Worm (Caenorhabditis elegans) whole organism, L4 larva: Measurements from ENCODE around the gene unc-64.

Experiments used
- F10B5.3 ChIP-seq: sonication (generic microtip); optimal IDR thresholded peaks from 2 replicates; lab custom pipeline; 2016; ENCODE audit warnings: mild to moderate bottlenecking, missing genetic modification characterization, missing compliant biosample characterization
- F26F4.8 ChIP-seq: fragments of 200-800 bp; sonication (Bioruptor generic); conservative IDR thresholded peaks from 2 replicates; pipeline ENCODE4 v1.3.6; 2022; ENCODE audit warnings: missing genetic modification characterization, missing compliant biosample characterization
- F49E8.2 ChIP-seq: sonication (generic microtip); optimal IDR thresholded peaks from 2 replicates; lab custom pipeline; 2016; ENCODE audit warnings: missing compliant biosample characterization, mild to moderate bottlenecking, missing genetic modification characterization, borderline replicate concordance
- R02D3.7 ChIP-seq: fragments of 150-350 bp; sonication (generic microtip); optimal IDR thresholded peaks from 3 replicates; lab custom pipeline; 2014; ENCODE audit warnings: missing biosample characterization, missing genetic modification characterization
- Y105C5A.15 ChIP-seq: fragments of 200-800 bp; sonication (Bioruptor generic); IDR thresholded peaks from 2 replicates; pipeline ENCODE4 v1.3.6; 2022; ENCODE audit warnings: missing genetic modification characterization, missing compliant biosample characterization
- ZK546.5 ChIP-seq, 2 experiments: sonication (generic microtip); optimal IDR thresholded peaks; 2 replicates each; lab custom pipeline; 2017; ENCODE audit warnings: missing biosample characterization in 2 of 2, missing genetic modification characterization in 2 of 2
- arid-1 ChIP-seq: fragments of 200-800 bp; sonication (Bioruptor generic); conservative IDR thresholded peaks from 2 replicates; pipeline ENCODE4 v1.3.6; 2022; ENCODE audit warnings: missing genetic modification reagents, missing genetic modification characterization, missing compliant biosample characterization
- attf-4 ChIP-seq: sonication (generic microtip); optimal IDR thresholded peaks from 3 replicates; lab custom pipeline; 2017; ENCODE audit warnings: missing biosample characterization, missing genetic modification characterization
- ceh-82 ChIP-seq: sonication (generic microtip); optimal IDR thresholded peaks from 2 replicates; lab custom pipeline; 2017; ENCODE audit warnings: missing biosample characterization, missing genetic modification characterization
- daf-12 ChIP-seq: fragments of 150-350 bp; optimal IDR thresholded peaks from 2 replicates; lab custom pipeline; 2014; ENCODE audit warnings: missing biosample characterization, missing genetic modification reagents, missing genetic modification characterization
- daf-16 ChIP-seq, 3 experiments: sonication (generic microtip); optimal IDR thresholded peaks; 2 replicates each; lab custom pipeline; 2016 to 2017; ENCODE audit warnings: missing genetic modification characterization in 3 of 3, missing genetic modification reagents in 3 of 3, mild to moderate bottlenecking in 2 of 3, missing compliant biosample characterization in 2 of 3, missing biosample characterization in 1 of 3, moderate library complexity in 1 of 3
- dmd-6 ChIP-seq: fragments of 200-800 bp; sonication (Bioruptor generic); IDR thresholded peaks from 2 replicates; pipeline ENCODE4 v1.3.6; 2022; ENCODE audit warnings: missing genetic modification reagents, missing genetic modification characterization, missing compliant biosample characterization
- dpl-1 ChIP-seq: fragments of 150-350 bp; optimal IDR thresholded peaks from 2 replicates; lab custom pipeline; 2014; ENCODE audit warnings: missing biosample characterization, missing genetic modification reagents, missing genetic modification characterization
- dve-1 ChIP-seq: sonication (generic microtip); optimal IDR thresholded peaks from 2 replicates; lab custom pipeline; 2017; ENCODE audit warnings: antibody characterized with exemption, mild to moderate bottlenecking, missing genetic modification characterization, missing compliant biosample characterization; ENCODE audit not compliant: insufficient read depth
- fos-1 ChIP-seq: fragments of 150-350 bp; optimal IDR thresholded peaks from 2 replicates; lab custom pipeline; 2014; ENCODE audit warnings: missing biosample characterization, missing genetic modification characterization
- hlh-11 ChIP-seq: fragments of 200-800 bp; sonication (Bioruptor generic); optimal IDR thresholded peaks from 2 replicates; lab custom pipeline; 2018; ENCODE audit warnings: mild to moderate bottlenecking, missing genetic modification characterization, missing compliant biosample characterization
- hlh-30 ChIP-seq: sonication (generic microtip); optimal IDR thresholded peaks from 2 replicates; lab custom pipeline; 2017; ENCODE audit warnings: antibody characterized with exemption, mild to moderate bottlenecking, missing genetic modification characterization, missing compliant biosample characterization; ENCODE audit not compliant: insufficient read depth
- hmg-1.1 ChIP-seq: fragments of 200-800 bp; sonication (Bioruptor generic); IDR thresholded peaks from 2 replicates; pipeline ENCODE4 v1.3.6; 2022; ENCODE audit warnings: missing genetic modification reagents, missing genetic modification characterization, missing compliant biosample characterization
- lin-13 ChIP-seq: fragments of 150-350 bp; optimal IDR thresholded peaks from 2 replicates; lab custom pipeline; 2014; ENCODE audit warnings: missing biosample characterization, missing genetic modification reagents, missing genetic modification characterization
- lin-29 ChIP-seq: fragments of 200-800 bp; sonication (Bioruptor generic); IDR thresholded peaks from 2 replicates; pipeline ENCODE4 v1.3.6; 2022; ENCODE audit warnings: missing genetic modification reagents, missing genetic modification characterization, missing compliant biosample characterization
- lin-39 ChIP-seq: fragments of 150-350 bp; optimal IDR thresholded peaks from 2 replicates; lab custom pipeline; 2014; ENCODE audit warnings: missing biosample characterization, missing genetic modification reagents, missing genetic modification characterization
- lsy-2 ChIP-seq, 2 experiments: fragments of 150-350 bp in 1 of 2; sonication (generic microtip) in 1 of 2; optimal IDR thresholded peaks; 2 replicates each; lab custom pipeline; 2014 to 2017; ENCODE audit warnings: missing biosample characterization in 2 of 2, missing genetic modification characterization in 2 of 2
- mdl-1 ChIP-seq, 2 experiments: fragments of 150-350 bp in 1 of 2; sonication (generic microtip) in 1 of 2; optimal IDR thresholded peaks; 2 replicates each; lab custom pipeline; 2014 to 2017; ENCODE audit warnings: missing biosample characterization in 2 of 2, missing genetic modification characterization in 2 of 2
- mep-1 ChIP-seq: fragments of 150-350 bp; sonication (generic microtip); optimal IDR thresholded peaks from 3 replicates; lab custom pipeline; 2014; ENCODE audit warnings: missing biosample characterization, missing genetic modification characterization
- mes-2 ChIP-seq: sonication (generic microtip); optimal IDR thresholded peaks from 2 replicates; lab custom pipeline; 2016; ENCODE audit warnings: missing genotype, mild to moderate bottlenecking, missing genetic modification characterization, missing compliant biosample characterization; ENCODE audit not compliant: poor library complexity, severe bottlenecking
- mxl-3 ChIP-seq: fragments of 200-800 bp; sonication (Bioruptor generic); optimal IDR thresholded peaks from 2 replicates; lab custom pipeline; 2018; ENCODE audit warnings: mild to moderate bottlenecking, missing genetic modification characterization, missing compliant biosample characterization
- nhr-10 ChIP-seq: fragments of 150-350 bp; optimal IDR thresholded peaks from 2 replicates; lab custom pipeline; 2014; ENCODE audit warnings: missing biosample characterization, missing genetic modification characterization
- nhr-25 ChIP-seq: sonication (generic microtip); optimal IDR thresholded peaks from 2 replicates; lab custom pipeline; 2017; ENCODE audit warnings: missing genetic modification characterization, mild to moderate bottlenecking, missing compliant biosample characterization, antibody characterized with exemption, moderate library complexity, borderline replicate concordance; ENCODE audit not compliant: insufficient read depth
- nhr-28 ChIP-seq: fragments of 150-350 bp; optimal IDR thresholded peaks from 2 replicates; lab custom pipeline; 2014; ENCODE audit warnings: missing biosample characterization, missing genetic modification characterization
- nhr-41 ChIP-seq: fragments of 200-800 bp; sonication (Bioruptor generic); IDR thresholded peaks from 2 replicates; pipeline ENCODE4 v1.3.6; 2022; ENCODE audit warnings: missing genetic modification reagents, missing genetic modification characterization, missing compliant biosample characterization
- nhr-42 ChIP-seq: fragments of 200-800 bp; sonication (Bioruptor generic); IDR thresholded peaks from 2 replicates; pipeline ENCODE4 v1.3.6; 2022; ENCODE audit warnings: missing genetic modification characterization, missing compliant biosample characterization
- nhr-6 ChIP-seq: fragments of 150-350 bp; optimal IDR thresholded peaks from 2 replicates; lab custom pipeline; 2014; ENCODE audit warnings: missing biosample characterization, missing genetic modification characterization
- pha-4 ChIP-seq, 2 experiments: fragments of 150-350 bp in 1 of 2; fragments of 200-800 bp in 1 of 2; sonication (Bioruptor generic) in 1 of 2; IDR thresholded peaks in 1 of 2; optimal IDR thresholded peaks in 1 of 2; 2 replicates each; pipeline versions ENCODE4 v1.3.6 to Lab custom; 2014 to 2022; ENCODE audit warnings: missing genetic modification characterization in 2 of 2, missing genetic modification reagents in 2 of 2, missing biosample characterization in 1 of 2, missing compliant biosample characterization in 1 of 2
- rbr-2 ChIP-seq: sonication (generic microtip); optimal IDR thresholded peaks from 2 replicates; lab custom pipeline; 2016; ENCODE audit warnings: missing genotype, missing genetic modification characterization, missing compliant biosample characterization
- sdz-12 ChIP-seq: fragments of 200-800 bp; sonication (Bioruptor generic); optimal IDR thresholded peaks from 2 replicates; lab custom pipeline; 2018; ENCODE audit warnings: mild to moderate bottlenecking, missing genetic modification characterization, missing compliant biosample characterization
- spr-1 ChIP-seq: sonication (generic microtip); optimal IDR thresholded peaks from 2 replicates; lab custom pipeline; 2016; ENCODE audit warnings: mild to moderate bottlenecking, missing genetic modification characterization, missing compliant biosample characterization
- tag-97 ChIP-seq: fragments of 200-800 bp; sonication (Bioruptor generic); IDR thresholded peaks from 2 replicates; pipeline ENCODE4 v1.3.6; 2022; ENCODE audit warnings: missing genetic modification characterization, missing compliant biosample characterization
- tra-1 ChIP-seq: fragments of 200-800 bp; sonication (Bioruptor generic); IDR thresholded peaks from 2 replicates; pipeline ENCODE4 v1.3.6; 2022; ENCODE audit warnings: missing genetic modification reagents, missing genetic modification characterization, missing compliant biosample characterization
- unc-39 ChIP-seq: sonication (generic microtip); optimal IDR thresholded peaks from 2 replicates; lab custom pipeline; 2017; ENCODE audit warnings: missing biosample characterization, missing genetic modification characterization
- unc-62 ChIP-seq, 3 experiments: fragments of 150-350 bp in 1 of 3; sonication (generic microtip); optimal IDR thresholded peaks in 2 of 3; peaks in 1 of 3; 1 replicate in 1 of 3; 2 replicates in 2 of 3; lab custom pipeline; 2014 to 2017; ENCODE audit warnings: missing biosample characterization in 3 of 3, missing genetic modification characterization in 3 of 3, missing genetic modification reagents in 3 of 3, missing genotype in 1 of 3

unc-64 gene

DNA sequence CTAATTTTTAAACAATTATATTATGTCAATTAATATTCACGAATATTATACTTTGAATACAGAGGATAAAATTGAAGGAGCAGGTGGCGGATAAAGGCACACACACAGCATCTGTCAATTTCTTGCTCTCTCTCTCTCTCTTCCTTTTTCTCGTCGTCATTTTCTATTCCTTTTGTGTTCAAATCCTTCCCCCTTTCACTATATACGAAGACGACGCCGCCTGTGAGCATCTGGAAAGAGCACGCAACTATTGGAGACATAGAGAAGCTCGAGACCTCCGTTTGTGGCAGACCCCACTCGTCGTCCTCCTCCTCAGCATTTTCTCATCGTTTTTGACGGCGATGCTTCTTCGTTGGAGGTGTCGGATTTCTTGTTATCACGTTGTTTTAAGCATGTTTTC, 18.9 kb upstream of the unc-64 start (continued):
- TF ChIP-seq F49E8.2, result no peak
- no peak for TF ChIP-seq F26F4.8 (GFP tag; lab: Robert Waterston, UW)
- TF ChIP-seq nhr-42 (GFP tag; lab: Robert Waterston, UW), result no peak
- no peak for TF ChIP-seq dmd-6 (GFP tag; lab: Robert Waterston, UW)
- TF ChIP-seq dpl-1 (GFP tag; lab: Kevin White, UChicago), result peak; percentile 18
- TF ChIP-seq mep-1 (tag; lab: Kevin White, UChicago), result peak; percentile 14
- TF ChIP-seq arid-1 (GFP tag; lab: Robert Waterston, UW), result no peak
- TF ChIP-seq spr-1 (tag; lab: Kevin White, UChicago), result no peak
- no peak for TF ChIP-seq Y105C5A.15 (GFP tag; lab: Robert Waterston, UW)
- no peak for TF ChIP-seq R02D3.7 (tag; lab: Kevin White, UChicago)
- no peak for TF ChIP-seq nhr-41
- TF ChIP-seq tra-1, result no peak
- TF ChIP-seq mdl-1 (tag; optimal IDR thresholded peaks at IDR 0.05; lab: Kevin White, UChicago), result peak in 1 of 2 experiments; percentile 30
- TF ChIP-seq mxl-3, result no peak
- no peak for TF ChIP-seq tag-97 (GFP tag; lab: Robert Waterston, UW)
- no peak for TF ChIP-seq ceh-82 (tag; lab: Kevin White, UChicago)
- no peak for TF ChIP-seq fos-1 (tag; lab: Kevin White, UChicago)
- TF ChIP-seq lin-13 (GFP tag; lab: Kevin White, UChicago), result no peak
- TF ChIP-seq sdz-12, result no peak
- no peak for TF ChIP-seq nhr-10
- TF ChIP-seq daf-16 (GFP tag; optimal IDR thresholded peaks at IDR 0.05; lab: Kevin White, UChicago), result no peak
- TF ChIP-seq daf-16 (tag; optimal IDR thresholded peaks at IDR 0.05; lab: Kevin White, UChicago), result no peak
- no peak for TF ChIP-seq lin-29 (GFP tag; lab: Robert Waterston, UW)
- no peak for TF ChIP-seq pha-4 (GFP tag; IDR thresholded peaks at IDR 0.05; lab: Robert Waterston, UW)
- no peak for TF ChIP-seq pha-4 (tag; optimal IDR thresholded peaks at IDR 0.05; lab: Kevin White, UChicago)
- TF ChIP-seq, all 104 proteins: peak for 7

DNA sequence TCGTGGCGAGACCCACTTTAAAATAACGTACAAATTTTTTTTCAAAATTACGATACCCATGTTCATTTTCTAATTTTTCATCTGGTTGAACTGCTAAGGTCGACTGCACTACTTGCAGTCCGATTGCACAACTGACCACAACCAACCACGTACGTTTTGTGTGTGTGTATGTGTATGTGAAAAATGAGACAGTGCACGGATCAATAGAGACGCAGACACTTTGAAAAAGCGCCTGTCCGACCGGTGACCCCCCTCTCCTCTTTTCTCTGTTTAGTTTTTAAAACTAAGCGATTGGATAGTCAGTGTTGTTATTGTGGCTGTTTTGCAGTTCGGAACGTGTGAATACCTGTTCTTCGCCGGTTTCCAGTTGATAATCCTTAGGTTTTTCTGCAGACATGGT, 18.3 kb upstream of the unc-64 start:
- TF ChIP-seq daf-16 (GFP tag; optimal IDR thresholded peaks at IDR 0.05; lab: Kevin White, UChicago), result peak in 1 of 2 experiments; percentile 14
- peak; percentile 27 for TF ChIP-seq daf-16 (tag; optimal IDR thresholded peaks at IDR 0.05; lab: Kevin White, UChicago)
- TF ChIP-seq F10B5.3 (tag; lab: Kevin White, UChicago), result no peak
- peak; percentile 32; the same call in 1 of the 2 replicates for TF ChIP-seq hmg-1.1 (GFP tag; lab: Robert Waterston, UW)
- peak; percentile 13 for TF ChIP-seq nhr-6 (tag; lab: Kevin White, UChicago)
- peak in 1 of 2 experiments; percentile 82 for TF ChIP-seq unc-62 (GFP tag; optimal IDR thresholded peaks at IDR 0.05 in 1 of 2; lab: Kevin White, UChicago)
- TF ChIP-seq unc-62 (tag; optimal IDR thresholded peaks at IDR 0.05; lab: Kevin White, UChicago), result no peak
- peak; percentile 39 for TF ChIP-seq nhr-25 (tag; lab: Kevin White, UChicago)
- no peak for TF ChIP-seq attf-4
- TF ChIP-seq F49E8.2, result no peak
- TF ChIP-seq mes-2 (tag; lab: Kevin White, UChicago), result peak; percentile 35
- peak; percentile 6 for TF ChIP-seq rbr-2 (tag; lab: Kevin White, UChicago)
- TF ChIP-seq lsy-2 (tag; optimal IDR thresholded peaks at IDR 0.05; lab: Kevin White, UChicago), result peak in 1 of 2 experiments; percentile 32
- peak; percentile 62 for TF ChIP-seq hlh-11 (tag; lab: Kevin White, UChicago)
- no peak for TF ChIP-seq daf-12 (tag; lab: Kevin White, UChicago)
- no peak for TF ChIP-seq ZK546.5 (tag; optimal IDR thresholded peaks at IDR 0.05; lab: Kevin White, UChicago)
- TF ChIP-seq mxl-3, result peak; percentile 54
- TF ChIP-seq hlh-30 (tag; lab: Kevin White, UChicago), result peak; percentile 78
- no peak for TF ChIP-seq pha-4 (GFP tag; IDR thresholded peaks at IDR 0.05; lab: Robert Waterston, UW)
- peak; percentile 26 for TF ChIP-seq pha-4 (tag; optimal IDR thresholded peaks at IDR 0.05; lab: Kevin White, UChicago)
- peak; percentile 68 for TF ChIP-seq nhr-28 (tag; lab: Kevin White, UChicago)
- no peak for TF ChIP-seq unc-39 (tag; lab: Kevin White, UChicago)
- TF ChIP-seq lin-39, result no peak
- peak; percentile 20 for TF ChIP-seq dpl-1 (GFP tag; lab: Kevin White, UChicago)
- peak; percentile 32 for TF ChIP-seq dve-1 (tag; lab: Kevin White, UChicago)
